Fruit fly (Drosophila melanogaster): ENCODE data around the gene Cmpk.

The Cmpk gene

dm6 chr3R:26041417-26042101 is 13.7 kb downstream of the Cmpk start, which contains the start of gene gro (continued):
- no peak for TF ChIP-seq nom (GFP tag; optimal IDR thresholded peaks at IDR 0.05)
- TF ChIP-seq Lim3 (GFP tag; IDR thresholded peaks at IDR 0.05) = no peak
- TF ChIP-seq Rx (GFP tag; IDR thresholded peaks at IDR 0.05) = 0 out of 2 replicates have a peak, but pooled peaks have one; percentile 52
- TF ChIP-seq CG17186 (GFP tag; optimal IDR thresholded peaks at IDR 0.05) = peak; percentile 90
- peak; percentile 66 for TF ChIP-seq Myb (GFP tag; optimal IDR thresholded peaks at IDR 0.05)
- TF ChIP-seq p53 (GFP tag; optimal IDR thresholded peaks at IDR 0.05) = peak; percentile 68
- TF ChIP-seq lola (GFP tag; optimal IDR thresholded peaks at IDR 0.05) = peak in 1 of 3 experiments; percentile 15
- TF ChIP-seq dmrt11E (tag; optimal IDR thresholded peaks at IDR 0.05) = peak; percentile 66
- TF ChIP-seq ac (GFP tag; optimal IDR thresholded peaks at IDR 0.05) = no peak
- TF ChIP-seq odd (GFP tag; optimal IDR thresholded peaks at IDR 0.05) = no peak
- TF ChIP-seq CG13287 (GFP tag; IDR thresholded peaks at IDR 0.05; ENCODE audit: partially characterized antibody) = peak; percentile 83
- TF ChIP-seq Vsx1 (GFP tag; optimal IDR thresholded peaks at IDR 0.05) = peak; percentile 42
- TF ChIP-seq GATAe (GFP tag; conservative IDR thresholded peaks at IDR 0.05) = no peak
- peak; percentile 49 for TF ChIP-seq CG13123 (GFP tag; optimal IDR thresholded peaks at IDR 0.05)
- peak; percentile 54 for TF ChIP-seq CG2202 (tag; optimal IDR thresholded peaks at IDR 0.05)
- TF ChIP-seq Lhr (GFP tag; optimal IDR thresholded peaks at IDR 0.05) = peak; percentile 84
- no peak for TF ChIP-seq CG31365 (tag; optimal IDR thresholded peaks at IDR 0.05)
- peak; percentile 67 for TF ChIP-seq slp2 (GFP tag; optimal IDR thresholded peaks at IDR 0.05)
- peak; percentile 50; the same call in 1 of the 2 replicates for TF ChIP-seq ttk (GFP tag; IDR thresholded peaks at IDR 0.05)
- TF ChIP-seq toy (GFP tag; IDR thresholded peaks at IDR 0.05) = no peak
- TF ChIP-seq CG7372 (GFP tag; IDR thresholded peaks at IDR 0.05) = peak; percentile 63
- peak; percentile 78 for TF ChIP-seq bcd (GFP tag; optimal IDR thresholded peaks at IDR 0.05)
- TF ChIP-seq CG1024 (GFP tag; IDR thresholded peaks at IDR 0.05) = peak; percentile 67
- TF ChIP-seq ci (GFP tag; IDR thresholded peaks at IDR 0.05) = peak; percentile 86
- no peak for TF ChIP-seq so (GFP tag; IDR thresholded peaks at IDR 0.05)
- TF ChIP-seq Doc3 (GFP tag; IDR thresholded peaks at IDR 0.05; ENCODE audit: partially characterized antibody) = peak; percentile 59; the same call in 2 of the 3 replicates
- TF ChIP-seq btn (GFP tag; optimal IDR thresholded peaks at IDR 0.05) = peak; percentile 36
- TF ChIP-seq CG11504 (tag; optimal IDR thresholded peaks at IDR 0.05) = peak; percentile 57
- peak; percentile 24 for TF ChIP-seq CG11398 (GFP tag; optimal IDR thresholded peaks at IDR 0.05)
- TF ChIP-seq Dbx (GFP tag; IDR thresholded peaks at IDR 0.05) = peak; percentile 85
- no peak for TF ChIP-seq dan (GFP tag; IDR thresholded peaks at IDR 0.05)
- TF ChIP-seq fu2 (GFP tag; optimal IDR thresholded peaks at IDR 0.05) = peak; percentile 75
- no peak for TF ChIP-seq CG3726 (GFP tag; IDR thresholded peaks at IDR 0.05)
- peak; percentile 78 for TF ChIP-seq gem (tag; optimal IDR thresholded peaks at IDR 0.05)
- peak; percentile 13 for TF ChIP-seq CG31388 (GFP tag; optimal IDR thresholded peaks at IDR 0.05)
- TF ChIP-seq C15 (GFP tag; IDR thresholded peaks at IDR 0.05) = no peak
- TF ChIP-seq CG6272 (GFP tag; IDR thresholded peaks at IDR 0.05) = peak; percentile 69
- peak; percentile 44 for TF ChIP-seq Fer2 (tag; optimal IDR thresholded peaks at IDR 0.05)
- no peak for TF ChIP-seq gcm2 (GFP tag; optimal IDR thresholded peaks at IDR 0.05)
- no peak for TF ChIP-seq CG8359 (GFP tag; optimal IDR thresholded peaks at IDR 0.05; ENCODE audit: borderline replicate concordance)
- TF ChIP-seq CTCF (GFP tag; optimal IDR thresholded peaks at IDR 0.05) = peak; percentile 21
- peak; percentile 78 for TF ChIP-seq CG12391 (tag; optimal IDR thresholded peaks at IDR 0.05)
- TF ChIP-seq twi (tag; optimal IDR thresholded peaks at IDR 0.05) = peak; percentile 24
- TF ChIP-seq CkIIα-i1 (GFP tag; IDR thresholded peaks at IDR 0.05) = no peak
- peak; percentile 11 for TF ChIP-seq Sry-β (GFP tag; optimal IDR thresholded peaks at IDR 0.05)
- peak; percentile 54 for TF ChIP-seq CG9797 (GFP tag; optimal IDR thresholded peaks at IDR 0.05)
- peak; percentile 46; the same call in 1 of the 2 replicates for TF ChIP-seq CG6689 (GFP tag; IDR thresholded peaks at IDR 0.05)
- TF ChIP-seq CG8290 (GFP tag; optimal IDR thresholded peaks at IDR 0.05) = peak; percentile 72
- peak; percentile 64 to 91 for TF ChIP-seq CG8290 (tag; optimal IDR thresholded peaks at IDR 0.05)
- peak; percentile 68 for TF ChIP-seq CG4282 (GFP tag; optimal IDR thresholded peaks at IDR 0.05)

All from whole organism, embryonic.